Worm (Caenorhabditis elegans) whole organism, L4 larva: ENCODE measurements around the gene ceh-40.

Experiments
- Y75B8A.6 ChIP-seq: fragments of 200-800 bp; sonication (Bioruptor generic); IDR thresholded peaks from 2 replicates; pipeline ENCODE4 v1.3.6; 2022; ENCODE audit warnings: missing genetic modification reagents, missing genetic modification characterization, missing compliant biosample characterization
- dmd-8 ChIP-seq: fragments of 200-800 bp; sonication (Bioruptor generic); IDR thresholded peaks from 2 replicates; pipeline ENCODE4 v1.3.6; 2022; ENCODE audit warnings: missing genetic modification characterization, missing compliant biosample characterization
- hmg-1.1 ChIP-seq: fragments of 200-800 bp; sonication (Bioruptor generic); IDR thresholded peaks from 2 replicates; pipeline ENCODE4 v1.3.6; 2022; ENCODE audit warnings: missing genetic modification reagents, missing genetic modification characterization, missing compliant biosample characterization
- lin-39 ChIP-seq: fragments of 150-350 bp; optimal IDR thresholded peaks from 2 replicates; lab custom pipeline; 2014; ENCODE audit warnings: missing biosample characterization, missing genetic modification reagents, missing genetic modification characterization
- zag-1 ChIP-seq: fragments of 150-350 bp; optimal IDR thresholded peaks from 2 replicates; lab custom pipeline; 2014; ENCODE audit warnings: missing biosample characterization, missing genetic modification characterization

ce11 chrX:12364804-12365203 lies 44.2 kb upstream of the ceh-40 start, which contains the start of gene F19H6.5:
- no peak for TF ChIP-seq lin-39 (tag; lab: Kevin White, UChicago)
- TF ChIP-seq Y75B8A.6: no peak
- TF ChIP-seq dmd-8: no peak
- TF ChIP-seq zag-1 (tag; lab: Kevin White, UChicago): no peak
- TF ChIP-seq hmg-1.1: no peak
